Fruit fly (Drosophila melanogaster) S2 (cell line): ENCODE data around the gene CG4161.

Experiments
- CG8478 ChIP-seq: fragments of >200 bp; optimal IDR thresholded peaks from 2 replicates; lab custom pipeline; 2018
- CTCF ChIP-seq, 2 experiments: fragments of >200 bp; optimal IDR thresholded peaks; 2 replicates each; lab custom pipeline; 2018

- no peak for TF ChIP-seq CTCF (optimal IDR thresholded peaks at IDR 0.05; lab: Kevin White, UChicago)
- no peak for TF ChIP-seq CG8478 (lab: Kevin White, UChicago)
Observed at dm6 chr2L:15392371-15392770, 40.7 kb upstream of the CG4161 start.
